Worm (Caenorhabditis elegans) whole organism, L2 larva: Measurements from ENCODE around the gene ceh-28.

Experiments used
- C34F6.9 ChIP-seq: fragments of 150-350 bp; optimal IDR thresholded peaks from 2 replicates; lab custom pipeline; 2014; ENCODE audit warnings: missing biosample characterization, missing genetic modification characterization
- F13H6.1 ChIP-seq: sonication (generic microtip); optimal IDR thresholded peaks from 2 replicates; lab custom pipeline; 2016; ENCODE audit warnings: missing genetic modification characterization, missing compliant biosample characterization
- R02D3.7 ChIP-seq: fragments of 150-350 bp; optimal IDR thresholded peaks from 2 replicates; lab custom pipeline; 2014; ENCODE audit warnings: missing biosample characterization, missing genetic modification characterization
- Y55F3AM.14 ChIP-seq: fragments of 200-800 bp; sonication (Bioruptor generic); optimal IDR thresholded peaks from 2 replicates; lab custom pipeline; 2018; ENCODE audit warnings: mild to moderate bottlenecking, missing genetic modification characterization, missing compliant biosample characterization
- ZK546.5 ChIP-seq: sonication (generic microtip); optimal IDR thresholded peaks from 2 replicates; lab custom pipeline; 2017; ENCODE audit warnings: missing biosample characterization, missing genetic modification characterization
- alr-1 ChIP-seq: fragments of 150-350 bp; optimal IDR thresholded peaks from 2 replicates; lab custom pipeline; 2014; ENCODE audit warnings: missing biosample characterization, missing genetic modification characterization
- ama-1 ChIP-seq: fragments of 150-350 bp; optimal IDR thresholded peaks from 2 replicates; lab custom pipeline; 2018; ENCODE audit warnings: inconsistent platforms
- blmp-1 ChIP-seq: sonication (generic microtip); optimal IDR thresholded peaks from 2 replicates; lab custom pipeline; 2017; ENCODE audit warnings: missing genetic modification characterization, mild to moderate bottlenecking, missing compliant biosample characterization, antibody characterized with exemption, moderate library complexity; ENCODE audit not compliant: insufficient read depth
- ceh-16 ChIP-seq: fragments of 150-350 bp; optimal IDR thresholded peaks from 2 replicates; lab custom pipeline; 2014; ENCODE audit warnings: missing biosample characterization, missing genetic modification characterization
- crh-2 ChIP-seq: sonication (generic microtip); optimal IDR thresholded peaks from 2 replicates; lab custom pipeline; 2017; ENCODE audit warnings: missing biosample characterization, missing genetic modification characterization
- egl-27 ChIP-seq: sonication (generic microtip); optimal IDR thresholded peaks from 3 replicates; lab custom pipeline; 2017; ENCODE audit warnings: missing biosample characterization, missing genetic modification reagents, missing genetic modification characterization
- elt-1 ChIP-seq: fragments of 150-350 bp; optimal IDR thresholded peaks from 2 replicates; lab custom pipeline; 2014; ENCODE audit warnings: missing biosample characterization, missing genetic modification characterization
- elt-3 ChIP-seq: sonication (generic microtip); optimal IDR thresholded peaks from 2 replicates; lab custom pipeline; 2017; ENCODE audit warnings: missing biosample characterization, missing genetic modification characterization
- fos-1 ChIP-seq: fragments of 150-350 bp; optimal IDR thresholded peaks from 2 replicates; lab custom pipeline; 2014; ENCODE audit warnings: missing biosample characterization, missing genetic modification characterization
- lin-11 ChIP-seq: fragments of 150-350 bp; sonication (generic microtip); optimal IDR thresholded peaks from 2 replicates; lab custom pipeline; 2014; ENCODE audit warnings: missing biosample characterization, missing genetic modification characterization, inconsistent platforms, mixed read lengths
- lin-13 ChIP-seq: fragments of 150-350 bp; optimal IDR thresholded peaks from 2 replicates; lab custom pipeline; 2014; ENCODE audit warnings: missing biosample characterization, missing genetic modification reagents, missing genetic modification characterization
- lin-39 ChIP-seq: fragments of 150-350 bp; optimal IDR thresholded peaks from 2 replicates; lab custom pipeline; 2014; ENCODE audit warnings: missing biosample characterization, missing genetic modification reagents, missing genetic modification characterization
- lsy-2 ChIP-seq, 2 experiments: fragments of 150-350 bp in 1 of 2; sonication (generic microtip) in 1 of 2; optimal IDR thresholded peaks; 2 replicates each; lab custom pipeline; 2014 to 2017; ENCODE audit warnings: missing biosample characterization in 2 of 2, missing genetic modification characterization in 2 of 2
- mab-5 ChIP-seq: fragments of 150-350 bp; optimal IDR thresholded peaks from 2 replicates; lab custom pipeline; 2014; ENCODE audit warnings: missing biosample characterization, missing genetic modification characterization
- mbf-1 ChIP-seq: sonication (generic microtip); optimal IDR thresholded peaks from 2 replicates; lab custom pipeline; 2017; ENCODE audit warnings: missing biosample characterization, missing genetic modification characterization
- nhr-11 ChIP-seq: fragments of 150-350 bp; optimal IDR thresholded peaks from 2 replicates; lab custom pipeline; 2014; ENCODE audit warnings: missing biosample characterization, missing genetic modification characterization
- nhr-12 ChIP-seq: fragments of 150-350 bp; optimal IDR thresholded peaks from 2 replicates; lab custom pipeline; 2014; ENCODE audit warnings: missing biosample characterization, missing genetic modification characterization
- nhr-129 ChIP-seq: fragments of 150-350 bp; optimal IDR thresholded peaks from 2 replicates; lab custom pipeline; 2014; ENCODE audit warnings: missing biosample characterization, missing genetic modification characterization
- nhr-21 ChIP-seq: fragments of 150-350 bp; optimal IDR thresholded peaks from 2 replicates; lab custom pipeline; 2014; ENCODE audit warnings: missing biosample characterization, missing genetic modification characterization
- nhr-23 ChIP-seq: fragments of 150-350 bp; optimal IDR thresholded peaks from 2 replicates; lab custom pipeline; 2014; ENCODE audit warnings: missing biosample characterization, missing genetic modification reagents, missing genetic modification characterization
- nhr-237 ChIP-seq: fragments of 150-350 bp; optimal IDR thresholded peaks from 2 replicates; lab custom pipeline; 2014; ENCODE audit warnings: missing biosample characterization, missing genetic modification characterization
- nhr-6 ChIP-seq: fragments of 150-350 bp; optimal IDR thresholded peaks from 2 replicates; lab custom pipeline; 2014; ENCODE audit warnings: missing biosample characterization, missing genetic modification characterization
- peb-1 ChIP-seq: fragments of 150-350 bp; optimal IDR thresholded peaks from 2 replicates; lab custom pipeline; 2014; ENCODE audit warnings: missing biosample characterization, missing genetic modification characterization
- sem-4 ChIP-seq: fragments of 150-350 bp; optimal IDR thresholded peaks from 2 replicates; lab custom pipeline; 2014; ENCODE audit warnings: missing biosample characterization, missing genetic modification reagents, missing genetic modification characterization
- skn-1 ChIP-seq: sonication (generic microtip); optimal IDR thresholded peaks from 2 replicates; lab custom pipeline; 2017; ENCODE audit warnings: missing biosample characterization, missing genetic modification characterization
- sma-9 ChIP-seq, 2 experiments: fragments of 150-350 bp in 1 of 2; sonication (generic microtip) in 1 of 2; optimal IDR thresholded peaks; 2 replicates each; lab custom pipeline; 2014 to 2016; ENCODE audit warnings: missing genetic modification characterization in 2 of 2, mild to moderate bottlenecking in 1 of 2, missing biosample characterization in 1 of 2, missing compliant biosample characterization in 1 of 2, missing genetic modification reagents in 1 of 2, moderate library complexity in 1 of 2
- unc-39 ChIP-seq: fragments of 150-350 bp; optimal IDR thresholded peaks from 2 replicates; lab custom pipeline; 2014; ENCODE audit warnings: missing biosample characterization, missing genetic modification characterization
- unc-55 ChIP-seq: fragments of 150-350 bp; sonication (generic microtip); optimal IDR thresholded peaks from 3 replicates; lab custom pipeline; 2014; ENCODE audit warnings: missing biosample characterization, missing genetic modification reagents, missing genetic modification characterization
- zag-1 ChIP-seq: fragments of 150-350 bp; optimal IDR thresholded peaks from 2 replicates; lab custom pipeline; 2014; ENCODE audit warnings: missing biosample characterization, missing genetic modification characterization
- ztf-1 ChIP-seq: fragments of 200-800 bp; sonication (Bioruptor generic); conservative IDR thresholded peaks from 2 replicates; pipeline ENCODE4 v1.3.6; 2022; ENCODE audit warnings: missing genetic modification characterization, missing compliant biosample characterization

ceh-28 gene

ce11 chrX:13055560-13055959, 18.9 kb upstream of the ceh-28 start, which contains the start of gene K03A11.6:
Gene K03A11.6 (plus strand): TSS chrX:13055860.
- TF ChIP-seq nhr-23 (tag; lab: Kevin White, UChicago) = no peak
- TF ChIP-seq nhr-12 (tag; lab: Kevin White, UChicago) = no peak
- TF ChIP-seq blmp-1 (tag; lab: Kevin White, UChicago) = no peak
- TF ChIP-seq sma-9 (GFP tag; optimal IDR thresholded peaks at IDR 0.05; lab: Kevin White, UChicago) = no peak
- TF ChIP-seq sma-9 (tag; optimal IDR thresholded peaks at IDR 0.05; lab: Kevin White, UChicago) = no peak
- no peak for TF ChIP-seq lin-11
- TF ChIP-seq skn-1 = no peak
- no peak for TF ChIP-seq nhr-237 (tag; lab: Kevin White, UChicago)
- TF ChIP-seq R02D3.7 (tag; lab: Kevin White, UChicago) = no peak
- no peak for TF ChIP-seq fos-1 (tag; lab: Kevin White, UChicago)
- no peak for TF ChIP-seq elt-3 (tag; lab: Kevin White, UChicago)
- TF ChIP-seq egl-27 (tag; lab: Kevin White, UChicago) = no peak
- no peak for TF ChIP-seq nhr-21 (tag; lab: Kevin White, UChicago)
- no peak for TF ChIP-seq lin-13 (GFP tag; lab: Kevin White, UChicago)
- TF ChIP-seq ZK546.5 (tag; lab: Kevin White, UChicago) = no peak

DNA sequence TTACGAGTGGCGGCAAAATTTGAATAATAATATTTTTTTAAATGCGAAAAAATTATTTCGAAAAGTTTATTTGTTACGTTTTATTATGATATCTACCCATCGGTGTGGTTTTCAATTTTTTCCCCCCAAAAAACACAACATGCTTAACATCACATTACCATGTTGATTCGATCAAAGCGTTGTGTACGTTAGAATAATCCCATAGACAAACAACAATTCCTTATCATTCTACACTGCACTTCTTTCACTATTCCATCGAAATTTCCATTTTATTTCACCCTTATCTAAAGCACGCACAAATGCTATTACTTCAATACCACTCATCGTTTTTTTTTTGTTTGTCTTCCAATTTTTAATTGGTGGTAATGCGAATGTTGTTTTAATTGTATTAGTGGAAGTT, 14.5 kb upstream of the ceh-28 start:
- peak; percentile 13 for TF ChIP-seq F13H6.1 (tag; lab: Kevin White, UChicago)
- TF ChIP-seq ztf-1 (GFP tag; lab: Robert Waterston, UW) = no peak
- no peak for TF ChIP-seq ama-1 (lab: Kevin White, UChicago)
- no peak for TF ChIP-seq elt-1 (tag; lab: Kevin White, UChicago)
- peak; percentile 36 for TF ChIP-seq sma-9 (GFP tag; optimal IDR thresholded peaks at IDR 0.05; lab: Kevin White, UChicago)
- no peak for TF ChIP-seq sma-9 (tag; optimal IDR thresholded peaks at IDR 0.05; lab: Kevin White, UChicago)
- TF ChIP-seq fos-1 (tag; lab: Kevin White, UChicago) = peak; percentile 91
- TF ChIP-seq crh-2 (tag; lab: Kevin White, UChicago) = peak; percentile 49
- TF ChIP-seq nhr-11 (tag; lab: Kevin White, UChicago) = no peak
- peak; percentile 43 for TF ChIP-seq skn-1

ce11 chrX:13061366-13061765, 13.1 kb upstream of the ceh-28 start:
- no peak for TF ChIP-seq nhr-6 (tag; lab: Kevin White, UChicago)
- peak; percentile 3 for TF ChIP-seq sma-9 (GFP tag; optimal IDR thresholded peaks at IDR 0.05; lab: Kevin White, UChicago)
- no peak for TF ChIP-seq sma-9 (tag; optimal IDR thresholded peaks at IDR 0.05; lab: Kevin White, UChicago)
- peak; percentile 13 for TF ChIP-seq zag-1 (tag; lab: Kevin White, UChicago)

- TF ChIP-seq fos-1 (tag; lab: Kevin White, UChicago) (peak; percentile 58), unc-55 (GFP tag; lab: Kevin White, UChicago) (no peak)
Observed at ce11 chrX:13062934-13063585, 11.4 kb upstream of the ceh-28 start, which contains the start of gene K03A11.5. Gene K03A11.5 (plus strand): TSS chrX:13063535.

DNA sequence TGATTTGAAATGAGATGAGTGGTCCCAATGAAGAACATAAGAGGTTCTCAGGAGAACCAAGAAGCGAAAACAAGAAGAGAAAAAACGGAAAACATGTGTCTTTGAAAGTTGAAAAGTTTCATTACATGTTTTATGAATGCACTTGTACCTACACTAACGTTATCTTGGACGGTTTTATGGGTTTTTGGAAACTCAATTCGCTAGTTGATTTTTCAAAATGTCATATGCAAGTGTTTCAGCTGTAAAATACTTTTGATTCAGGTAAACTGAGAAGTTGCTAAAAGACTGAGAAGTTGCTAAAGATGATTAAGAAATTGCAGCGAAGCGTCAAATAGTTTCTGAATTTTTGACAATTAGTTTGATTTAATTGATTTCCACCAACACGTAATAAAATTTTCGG, 3.4 kb upstream of the ceh-28 start, which contains the start of gene cpx-2:
cpx-2 (minus strand) TSS at position 101 of the 400 bp plus-strand sequence.
- TF ChIP-seq nhr-129 = no peak
- TF ChIP-seq mab-5 (tag; lab: Kevin White, UChicago) = no peak
- no peak for TF ChIP-seq F13H6.1 (tag; lab: Kevin White, UChicago)
- TF ChIP-seq peb-1 (tag; lab: Kevin White, UChicago) = no peak
- no peak for TF ChIP-seq ama-1 (lab: Kevin White, UChicago)
- TF ChIP-seq lin-13 (GFP tag; lab: Kevin White, UChicago) = no peak
- no peak for TF ChIP-seq lsy-2 (tag; optimal IDR thresholded peaks at IDR 0.05; lab: Kevin White, UChicago)
- no peak for TF ChIP-seq alr-1 (tag; lab: Kevin White, UChicago)
- TF ChIP-seq skn-1 = no peak
- TF ChIP-seq unc-39 (tag; lab: Kevin White, UChicago) = no peak
- TF ChIP-seq sem-4 (tag; lab: Kevin White, UChicago) = no peak

- no peak for TF ChIP-seq crh-2 (tag; lab: Kevin White, UChicago)
- no peak for TF ChIP-seq sem-4 (tag; lab: Kevin White, UChicago)
- no peak for TF ChIP-seq mbf-1 (tag; lab: Kevin White, UChicago)
- TF ChIP-seq lin-39 (tag; lab: Kevin White, UChicago) = no peak
- no peak for TF ChIP-seq Y55F3AM.14 (GFP tag; lab: Kevin White, UChicago)
- no peak for TF ChIP-seq nhr-21 (tag; lab: Kevin White, UChicago)
- no peak for TF ChIP-seq nhr-6 (tag; lab: Kevin White, UChicago)
- TF ChIP-seq ama-1 (lab: Kevin White, UChicago) = no peak
- TF ChIP-seq ztf-1 (GFP tag; lab: Robert Waterston, UW) = no peak
- TF ChIP-seq ZK546.5 (tag; lab: Kevin White, UChicago) = no peak
- no peak for TF ChIP-seq elt-1 (tag; lab: Kevin White, UChicago)
- TF ChIP-seq skn-1 = no peak
- TF ChIP-seq C34F6.9 = no peak
- TF ChIP-seq unc-39 (tag; lab: Kevin White, UChicago) = no peak
- no peak for TF ChIP-seq unc-55 (GFP tag; lab: Kevin White, UChicago)
- TF ChIP-seq fos-1 (tag; lab: Kevin White, UChicago) = no peak
- no peak for TF ChIP-seq alr-1 (tag; lab: Kevin White, UChicago)
- no peak for TF ChIP-seq ceh-16 (tag; lab: Kevin White, UChicago)
Observed at ce11 chrX:13077872-13078271, 3.4 kb downstream of the ceh-28 start, which contains the start of gene K03A11.4. Gene K03A11.4 (plus strand): TSS chrX:13078172.
